Fruit fly (Drosophila melanogaster) whole organism, embryonic: ENCODE measurements around the gene CG13609.

Experiments
- Abd-B ChIP-seq: fragments of 200-800 bp; sonication (Bioruptor generic); optimal IDR thresholded peaks from 2 replicates; lab custom pipeline; 2018; ENCODE audit warnings: missing biosample characterization, mild to moderate bottlenecking, missing genetic modification characterization, moderate library complexity
- CG10147 ChIP-seq: fragments of 200-800 bp; sonication (Bioruptor generic); optimal IDR thresholded peaks from 2 replicates; lab custom pipeline; 2019; ENCODE audit warnings: missing biosample characterization, mild to moderate bottlenecking, missing genetic modification characterization, moderate library complexity
- CG10209 ChIP-seq: fragments of 200-800 bp; sonication (Bioruptor generic); optimal IDR thresholded peaks from 3 replicates; lab custom pipeline; 2017; ENCODE audit warnings: missing biosample characterization, mild to moderate bottlenecking, missing genetic modification characterization, missing genetic modification reagents
- CG11696 ChIP-seq: fragments of 200-800 bp; sonication (Bioruptor generic); IDR thresholded peaks from 2 replicates; pipeline ENCODE4 v1.3.6; 2022; ENCODE audit warnings: missing biosample characterization, missing genetic modification characterization
- CG12236 ChIP-seq: fragments of 200-800 bp; sonication (Bioruptor generic); optimal IDR thresholded peaks from 2 replicates; lab custom pipeline; 2016; ENCODE audit warnings: missing biosample characterization, missing genetic modification characterization
- CG13296 ChIP-seq: fragments of 200-800 bp; sonication (Bioruptor generic); optimal IDR thresholded peaks from 3 replicates; lab custom pipeline; 2018; ENCODE audit warnings: missing biosample characterization, mild to moderate bottlenecking, missing genetic modification characterization
- CG14014 ChIP-seq: fragments of 200-800 bp; sonication (Bioruptor generic); IDR thresholded peaks from 2 replicates; pipeline ENCODE4 v1.3.6; 2022; ENCODE audit warnings: missing biosample characterization, missing genetic modification characterization
- CG15601 ChIP-seq: fragments of 200-800 bp; sonication (Bioruptor generic); optimal IDR thresholded peaks from 3 replicates; lab custom pipeline; 2019; ENCODE audit warnings: missing biosample characterization, mild to moderate bottlenecking, missing genetic modification characterization, moderate library complexity
- CG1602 ChIP-seq: fragments of 200-800 bp; sonication (Bioruptor generic); optimal IDR thresholded peaks from 3 replicates; lab custom pipeline; 2016; ENCODE audit warnings: missing biosample characterization, missing genetic modification characterization
- CG17328 ChIP-seq: fragments of 200-800 bp; sonication (Bioruptor generic); IDR thresholded peaks from 2 replicates; pipeline ENCODE4 v1.3.6; 2022; ENCODE audit warnings: missing biosample characterization, missing genetic modification characterization
- CG17568 ChIP-seq: fragments of 200-800 bp; sonication (Bioruptor generic); optimal IDR thresholded peaks from 2 replicates; lab custom pipeline; 2018; ENCODE audit warnings: missing biosample characterization, mild to moderate bottlenecking, missing genetic modification characterization, moderate library complexity
- CG31441 ChIP-seq: fragments of 200-800 bp; sonication (Bioruptor generic); IDR thresholded peaks from 2 replicates; pipeline ENCODE4 v1.3.6; 2022; ENCODE audit warnings: missing biosample characterization, missing genetic modification characterization
- CG33213 ChIP-seq: fragments of 200-800 bp; sonication (Bioruptor generic); optimal IDR thresholded peaks from 3 replicates; lab custom pipeline; 2016; ENCODE audit warnings: missing biosample characterization, missing genetic modification characterization
- CG3726 ChIP-seq: fragments of 200-800 bp; sonication (Bioruptor generic); IDR thresholded peaks from 3 replicates; pipeline ENCODE4, ENCODE4 v1.3.6; 2022; ENCODE audit warnings: missing biosample characterization, missing genetic modification characterization
- CG4282 ChIP-seq: fragments of 200-800 bp; sonication (Bioruptor generic); optimal IDR thresholded peaks from 2 replicates; lab custom pipeline; 2016; ENCODE audit warnings: missing biosample characterization, missing genetic modification characterization
- CG6254 ChIP-seq: fragments of 200-800 bp; sonication (Bioruptor generic); optimal IDR thresholded peaks from 3 replicates; lab custom pipeline; 2017; ENCODE audit warnings: mild to moderate bottlenecking, missing biosample characterization, missing genetic modification reagents, missing genetic modification characterization
- CG6791 ChIP-seq: fragments of 200-800 bp; sonication (Bioruptor generic); IDR thresholded peaks from 3 replicates; pipeline ENCODE4 v1.3.6; 2022; ENCODE audit warnings: missing biosample characterization, missing genetic modification characterization; ENCODE audit not compliant: partially characterized antibody
- CTCF ChIP-seq: fragments of 200-800 bp; sonication (Bioruptor generic); optimal IDR thresholded peaks from 2 replicates; lab custom pipeline; 2017; ENCODE audit warnings: missing biosample characterization, mild to moderate bottlenecking, missing genetic modification characterization, moderate library complexity
- D19B ChIP-seq: fragments of 200-800 bp; sonication (Bioruptor generic); optimal IDR thresholded peaks from 2 replicates; lab custom pipeline; 2017; ENCODE audit warnings: missing biosample characterization, mild to moderate bottlenecking, missing genetic modification characterization
- Drgx ChIP-seq: fragments of 200-800 bp; sonication (Bioruptor generic); IDR thresholded peaks from 2 replicates; pipeline ENCODE4 v1.3.6; 2022; ENCODE audit warnings: missing biosample characterization, missing genetic modification characterization
- E2f2 ChIP-seq: fragments of 200-800 bp; sonication (Bioruptor generic); IDR thresholded peaks from 2 replicates; pipeline ENCODE4 v1.3.6; 2022; ENCODE audit warnings: missing biosample characterization, missing genetic modification characterization
- Fer2 ChIP-seq: fragments of 200-800 bp; sonication (Bioruptor generic); optimal IDR thresholded peaks from 2 replicates; lab custom pipeline; 2018; ENCODE audit warnings: missing biosample characterization, mild to moderate bottlenecking, missing genetic modification characterization, moderate library complexity
- Gsc ChIP-seq: fragments of 200-800 bp; sonication (Bioruptor generic); IDR thresholded peaks from 2 replicates; pipeline ENCODE4 v1.3.6; 2022; ENCODE audit warnings: missing biosample characterization, missing genetic modification characterization
- Jarid2 ChIP-seq: fragments of 200-800 bp; sonication (Bioruptor generic); optimal IDR thresholded peaks from 3 replicates; lab custom pipeline; 2017; ENCODE audit warnings: mild to moderate bottlenecking, missing biosample characterization, missing genetic modification reagents, missing genetic modification characterization
- MTF-1 ChIP-seq: fragments of 200-800 bp; sonication (Bioruptor generic); optimal IDR thresholded peaks from 2 replicates; lab custom pipeline; 2018; ENCODE audit warnings: missing biosample characterization, mild to moderate bottlenecking, missing genetic modification characterization, borderline replicate concordance
- Nf-YB ChIP-seq: fragments of 200-800 bp; sonication (Bioruptor generic); optimal IDR thresholded peaks from 3 replicates; lab custom pipeline; 2019; ENCODE audit warnings: missing biosample characterization, mild to moderate bottlenecking, missing genetic modification characterization, moderate library complexity
- Six4 ChIP-seq: fragments of 200-800 bp; sonication (Bioruptor generic); optimal IDR thresholded peaks from 2 replicates; lab custom pipeline; 2016; ENCODE audit warnings: missing biosample characterization, missing genetic modification characterization
- Sry-β ChIP-seq: fragments of 200-800 bp; sonication (Bioruptor generic); optimal IDR thresholded peaks from 2 replicates; lab custom pipeline; 2018; ENCODE audit warnings: missing biosample characterization, mild to moderate bottlenecking, missing genetic modification characterization, moderate library complexity
- ase ChIP-seq: fragments of 200-800 bp; sonication (Bioruptor generic); IDR thresholded peaks from 3 replicates; pipeline ENCODE4 v1.3.6; 2022; ENCODE audit warnings: missing biosample characterization, missing genetic modification characterization
- chinmo ChIP-seq: fragments of 200-800 bp; sonication (Bioruptor generic); IDR thresholded peaks from 4 replicates; pipeline ENCODE4 v1.3.6; 2022; ENCODE audit warnings: missing biosample characterization, missing genetic modification characterization; ENCODE audit not compliant: partially characterized antibody
- cwo ChIP-seq: fragments of 200-800 bp; sonication (Bioruptor generic); optimal IDR thresholded peaks from 3 replicates; lab custom pipeline; 2017; ENCODE audit warnings: missing biosample characterization, missing genetic modification characterization, mild to moderate bottlenecking, moderate library complexity, missing genetic modification reagents
- danr ChIP-seq: fragments of 200-800 bp; sonication (Bioruptor generic); IDR thresholded peaks from 2 replicates; pipeline ENCODE4 v1.3.6; 2022; ENCODE audit warnings: missing biosample characterization, missing genetic modification characterization
- hkb ChIP-seq, 2 experiments: fragments of 200-800 bp in 1 of 2; fragments of >200 bp in 1 of 2; sonication (Bioruptor generic) in 1 of 2; IDR thresholded peaks in 1 of 2; optimal IDR thresholded peaks in 1 of 2; 2 replicates each; pipeline versions ENCODE4 v1.3.6 to Lab custom; 2017 to 2022; ENCODE audit warnings: missing biosample characterization in 1 of 2, missing genetic modification characterization in 1 of 2
- jumu ChIP-seq: fragments of 200-800 bp; sonication (Bioruptor generic); optimal IDR thresholded peaks from 3 replicates; lab custom pipeline; 2016; ENCODE audit warnings: missing biosample characterization, missing genetic modification characterization
- ken ChIP-seq: fragments of 200-800 bp; sonication (Bioruptor generic); IDR thresholded peaks from 3 replicates; pipeline ENCODE4 v1.3.6; 2022; ENCODE audit warnings: missing biosample characterization, missing genetic modification characterization
- nmo ChIP-seq: fragments of 200-800 bp; sonication (Bioruptor generic); optimal IDR thresholded peaks from 2 replicates; lab custom pipeline; 2018; ENCODE audit warnings: missing biosample characterization, mild to moderate bottlenecking, missing genetic modification characterization, moderate library complexity
- pfk ChIP-seq: fragments of 200-800 bp; sonication (Bioruptor generic); optimal IDR thresholded peaks from 2 replicates; lab custom pipeline; 2018; ENCODE audit warnings: missing biosample characterization, mild to moderate bottlenecking, missing genetic modification characterization, moderate library complexity
- prd ChIP-seq, 3 experiments: fragments of >200 bp in 2 of 3; fragments of 200-800 bp in 1 of 3; sonication (Bioruptor generic) in 1 of 3; optimal IDR thresholded peaks in 2 of 3; IDR thresholded peaks in 1 of 3; 2 replicates in 2 of 3; 3 replicates in 1 of 3; pipeline versions ENCODE4 v1.3.6 to Lab custom; 2017 to 2022; ENCODE audit warnings: missing biosample characterization in 1 of 3, missing genetic modification characterization in 1 of 3
- pzg ChIP-seq: fragments of 200-800 bp; sonication (Bioruptor generic); optimal IDR thresholded peaks from 3 replicates; lab custom pipeline; 2018; ENCODE audit warnings: missing biosample characterization, mild to moderate bottlenecking, missing genetic modification characterization, moderate library complexity
- scrt ChIP-seq: fragments of 200-800 bp; sonication (Bioruptor generic); optimal IDR thresholded peaks from 2 replicates; lab custom pipeline; 2018; ENCODE audit warnings: missing biosample characterization, mild to moderate bottlenecking, missing genetic modification characterization, moderate library complexity
- sd ChIP-seq: fragments of 200-800 bp; sonication (Bioruptor generic); optimal IDR thresholded peaks from 3 replicates; lab custom pipeline; 2018; ENCODE audit warnings: missing biosample characterization, mild to moderate bottlenecking, missing genetic modification characterization, moderate library complexity
- slbo ChIP-seq: fragments of 200-800 bp; sonication (Bioruptor generic); IDR thresholded peaks from 2 replicates; pipeline ENCODE4 v1.3.6; 2022; ENCODE audit warnings: missing biosample characterization, missing genetic modification characterization
- tgo ChIP-seq: fragments of 200-800 bp; sonication (Bioruptor generic); IDR thresholded peaks from 3 replicates; pipeline ENCODE4 v1.3.6; 2022; ENCODE audit warnings: missing biosample characterization, missing genetic modification characterization
- trem ChIP-seq: fragments of 200-800 bp; optimal IDR thresholded peaks from 3 replicates; lab custom pipeline; 2019; ENCODE audit warnings: missing biosample characterization, mild to moderate bottlenecking, missing genetic modification characterization, moderate library complexity
- ttk ChIP-seq: fragments of 200-800 bp; sonication (Bioruptor generic); IDR thresholded peaks from 2 replicates; pipeline ENCODE4 v2.1.2; 2022; ENCODE audit warnings: missing biosample characterization, missing genetic modification characterization
- tx ChIP-seq: fragments of 200-800 bp; sonication (Bioruptor generic); optimal IDR thresholded peaks from 2 replicates; lab custom pipeline; 2016; ENCODE audit warnings: missing biosample characterization, missing genetic modification characterization
- unc-4 ChIP-seq: fragments of 200-800 bp; sonication (Bioruptor generic); IDR thresholded peaks from 2 replicates; pipeline ENCODE4 v1.3.6; 2022; ENCODE audit warnings: missing biosample characterization, missing genetic modification characterization; ENCODE audit not compliant: partially characterized antibody
- vfl ChIP-seq: fragments of 200-800 bp; sonication (Bioruptor generic); optimal IDR thresholded peaks from 2 replicates; lab custom pipeline; 2016; ENCODE audit warnings: missing biosample characterization, missing genetic modification characterization

CG13609 gene

DNA sequence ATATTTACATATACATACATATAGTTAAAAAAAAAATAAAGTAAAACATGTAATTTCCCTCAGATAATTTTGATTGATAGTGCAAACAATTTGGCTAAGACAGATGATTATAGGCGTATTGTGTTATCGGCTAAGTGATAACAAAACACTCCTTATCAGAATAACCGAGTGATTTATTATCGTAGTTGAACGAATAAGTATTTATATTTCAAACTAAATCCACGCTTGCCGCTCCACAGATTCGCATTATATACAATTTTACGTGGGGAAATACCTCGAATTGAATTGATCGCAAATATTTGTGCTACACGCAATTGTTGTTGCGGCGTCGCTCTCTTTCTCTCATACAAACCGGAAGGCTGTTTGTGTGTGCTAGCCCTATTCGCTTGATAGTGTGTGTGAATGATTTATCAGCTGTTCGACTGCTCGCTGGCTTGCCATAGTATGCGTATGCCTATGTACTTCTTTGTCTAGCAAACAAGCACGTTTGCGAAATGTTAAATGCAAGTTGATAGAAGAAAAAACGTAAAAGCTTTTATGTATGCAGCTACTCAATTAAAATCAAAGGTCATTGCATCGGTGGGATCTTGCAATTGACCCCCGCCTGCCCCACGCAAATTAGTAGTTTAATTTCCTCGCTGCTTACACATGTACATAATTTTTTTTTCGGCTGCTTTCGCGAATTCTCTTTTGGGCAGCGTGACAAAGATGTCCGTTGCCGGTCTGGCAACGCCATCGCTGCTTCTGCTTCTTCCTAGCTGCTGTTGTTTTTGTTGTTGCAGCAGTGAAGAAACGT lies 6.7 kb downstream of the CG13609 start (continued):
- TF ChIP-seq slbo (GFP tag; lab: Robert Waterston, UW) (no peak), hkb (optimal IDR thresholded peaks at IDR 0.05; lab: Kevin White, UChicago) (peak; percentile 41), hkb (GFP tag; IDR thresholded peaks at IDR 0.05; lab: Robert Waterston, UW) (no peak), chinmo (0 out of 4 replicates have a peak, but pooled peaks have one; percentile 28), E2f2 (GFP tag; lab: Robert Waterston, UW) (no peak), ken (GFP tag; lab: Robert Waterston, UW) (no peak), trem (tag; lab: Kevin White, UChicago) (no peak), CG31441 (no peak), CG4282 (no peak), tgo (GFP tag; lab: Robert Waterston, UW) (0 out of 3 replicates have a peak, but pooled peaks have one; percentile 17), pzg (GFP tag; lab: Kevin White, UChicago) (no peak), CG6791 (GFP tag; lab: Robert Waterston, UW) (no peak), Sry-β (no peak), Fer2 (tag; lab: Kevin White, UChicago) (no peak), CG17328 (no peak), Drgx (no peak; the same call in 1 of the 2 replicates), CG10147 (GFP tag; lab: Kevin White, UChicago) (no peak), CG3726 (GFP tag; lab: Robert Waterston, UW) (no peak), CG12236 (no peak), nmo (GFP tag; lab: Kevin White, UChicago) (peak; percentile 44), scrt (GFP tag; lab: Kevin White, UChicago) (no peak), CG11696 (GFP tag; lab: Robert Waterston, UW) (no peak), ase (GFP tag; lab: Robert Waterston, UW) (no peak), prd (optimal IDR thresholded peaks at IDR 0.05; lab: Kevin White, UChicago) (no peak), prd (GFP tag; IDR thresholded peaks at IDR 0.05; lab: Robert Waterston, UW) (0 out of 3 replicates have a peak, but pooled peaks have one; percentile 12), Nf-YB (GFP tag; lab: Kevin White, UChicago) (no peak), cwo (GFP tag; lab: Kevin White, UChicago) (no peak), pfk (GFP tag; lab: Kevin White, UChicago) (no peak), MTF-1 (GFP tag; lab: Kevin White, UChicago) (no peak), CTCF (no peak), CG1602 (GFP tag; lab: Kevin White, UChicago) (no peak), sd (tag; lab: Kevin White, UChicago) (peak; percentile 64), jumu (GFP tag; lab: Kevin White, UChicago) (peak; percentile 12), CG13296 (no peak), CG17568 (GFP tag; lab: Kevin White, UChicago) (no peak), CG10209 (GFP tag; lab: Kevin White, UChicago) (no peak), CG33213 (GFP tag; lab: Kevin White, UChicago) (no peak), CG14014 (GFP tag; lab: Robert Waterston, UW) (no peak), Jarid2 (GFP tag; lab: Kevin White, UChicago) (no peak), CG15601 (no peak), unc-4 (no peak), danr (GFP tag; lab: Robert Waterston, UW) (no peak), vfl (no peak), D19B (no peak), CG6254 (no peak), Six4 (GFP tag; lab: Kevin White, UChicago) (no peak), Abd-B (no peak), tx (no peak), ttk (GFP tag; lab: Robert Waterston, UW) (no peak), Gsc (no peak)
